Worm (Caenorhabditis elegans) whole organism, young adult: ENCODE results near the gene slc-25A10.

Source experiments
- B0035.1 ChIP-seq: sonication (generic microtip); optimal IDR thresholded peaks from 2 replicates; lab custom pipeline; 2016; ENCODE audit warnings: missing genetic modification characterization, mild to moderate bottlenecking, missing compliant biosample characterization, missing genotype, missing genetic modification reagents
- B0261.1 ChIP-seq: sonication (generic microtip); optimal IDR thresholded peaks from 2 replicates; lab custom pipeline; 2016; ENCODE audit warnings: mild to moderate bottlenecking, missing genetic modification characterization, moderate library complexity, missing compliant biosample characterization
- C17E4.6 ChIP-seq: fragments of 200-800 bp; sonication (Bioruptor generic); IDR thresholded peaks from 2 replicates; pipeline ENCODE4 v1.3.6; 2022; ENCODE audit warnings: missing genetic modification reagents, missing genetic modification characterization, missing compliant biosample characterization
- F33H1.4 ChIP-seq: fragments of 200-800 bp; sonication (Bioruptor generic); IDR thresholded peaks from 2 replicates; pipeline ENCODE4 v1.3.6; 2022; ENCODE audit warnings: missing genetic modification reagents, missing genetic modification characterization, missing compliant biosample characterization
- F39B2.1 ChIP-seq: fragments of 200-800 bp; sonication (Bioruptor generic); IDR thresholded peaks from 2 replicates; pipeline ENCODE4 v1.3.6; 2022; ENCODE audit warnings: missing genetic modification reagents, missing genetic modification characterization, missing compliant biosample characterization
- F55B11.4 ChIP-seq: sonication (generic microtip); optimal IDR thresholded peaks from 2 replicates; lab custom pipeline; 2016; ENCODE audit warnings: missing compliant biosample characterization, missing genetic modification characterization, borderline replicate concordance; ENCODE audit not compliant: insufficient read depth
- F57C9.4 ChIP-seq: sonication (generic microtip); optimal IDR thresholded peaks from 2 replicates; lab custom pipeline; 2017; ENCODE audit warnings: mild to moderate bottlenecking, missing genetic modification characterization, missing compliant biosample characterization
- K11D2.4 ChIP-seq: fragments of 200-800 bp; sonication (Bioruptor generic); IDR thresholded peaks from 2 replicates; pipeline ENCODE4 v1.3.6; 2022; ENCODE audit warnings: missing genetic modification reagents, missing genetic modification characterization, missing compliant biosample characterization
- Y53F4B.3 ChIP-seq: fragments of 200-800 bp; sonication (Bioruptor generic); IDR thresholded peaks from 2 replicates; pipeline ENCODE4 v1.3.6; 2022; ENCODE audit warnings: missing genetic modification reagents, missing genetic modification characterization, missing compliant biosample characterization
- Y56A3A.18 ChIP-seq: fragments of 200-800 bp; sonication (Bioruptor generic); IDR thresholded peaks from 2 replicates; pipeline ENCODE4 v1.3.6; 2022; ENCODE audit warnings: missing genetic modification reagents, missing genetic modification characterization, missing compliant biosample characterization
- Y67H2A.10 ChIP-seq: fragments of 200-800 bp; sonication (Bioruptor generic); conservative IDR thresholded peaks from 2 replicates; pipeline ENCODE4 v1.3.6; 2022; ENCODE audit warnings: missing genetic modification reagents, missing genetic modification characterization, missing compliant biosample characterization
- Y79H2A.3 ChIP-seq: fragments of 200-800 bp; sonication (Bioruptor generic); conservative IDR thresholded peaks from 2 replicates; pipeline ENCODE4 v1.3.6; 2022; ENCODE audit warnings: missing genetic modification reagents, missing genetic modification characterization, missing compliant biosample characterization
- akir-1 ChIP-seq: fragments of 200-800 bp; sonication (Bioruptor generic); optimal IDR thresholded peaks from 2 replicates; lab custom pipeline; 2018; ENCODE audit warnings: mild to moderate bottlenecking, missing genetic modification characterization, moderate library complexity, missing compliant biosample characterization
- aptf-2 ChIP-seq: fragments of 200-800 bp; sonication (Bioruptor generic); conservative IDR thresholded peaks from 2 replicates; pipeline ENCODE4 v1.3.6; 2022; ENCODE audit warnings: missing genetic modification reagents, missing genetic modification characterization, missing compliant biosample characterization
- attf-3 ChIP-seq: fragments of 200-800 bp; sonication (Bioruptor generic); conservative IDR thresholded peaks from 2 replicates; pipeline ENCODE4 v1.3.6; 2022; ENCODE audit warnings: missing genetic modification reagents, missing genetic modification characterization, missing compliant biosample characterization
- bed-1 ChIP-seq: fragments of 200-800 bp; sonication (Bioruptor generic); IDR thresholded peaks from 2 replicates; pipeline ENCODE4 v1.3.6; 2022; ENCODE audit warnings: missing genetic modification reagents, missing genetic modification characterization, missing compliant biosample characterization
- ccch-3 ChIP-seq: fragments of 200-800 bp; sonication (Bioruptor generic); optimal IDR thresholded peaks from 2 replicates; lab custom pipeline; 2018; ENCODE audit warnings: mild to moderate bottlenecking, missing genetic modification characterization, missing compliant biosample characterization
- ceh-27 ChIP-seq: fragments of 200-800 bp; sonication (Bioruptor generic); optimal IDR thresholded peaks from 2 replicates; lab custom pipeline; 2018; ENCODE audit warnings: mild to moderate bottlenecking, missing genetic modification characterization, moderate library complexity, missing compliant biosample characterization
- ceh-40 ChIP-seq: fragments of 200-800 bp; sonication (Bioruptor generic); IDR thresholded peaks from 2 replicates; pipeline ENCODE4 v1.3.6; 2022; ENCODE audit warnings: missing genetic modification characterization, missing compliant biosample characterization
- ceh-91 ChIP-seq: fragments of 200-800 bp; sonication (Bioruptor generic); IDR thresholded peaks from 2 replicates; pipeline ENCODE4 v1.3.6; 2022; ENCODE audit warnings: missing genetic modification reagents, missing genetic modification characterization, missing compliant biosample characterization
- chd-7 ChIP-seq: sonication (generic microtip); optimal IDR thresholded peaks from 2 replicates; lab custom pipeline; 2016; ENCODE audit warnings: mild to moderate bottlenecking, missing genetic modification characterization, moderate library complexity, missing compliant biosample characterization
- dpff-1 ChIP-seq: sonication (generic microtip); optimal IDR thresholded peaks from 2 replicates; lab custom pipeline; 2017; ENCODE audit warnings: mild to moderate bottlenecking, missing genetic modification characterization, missing compliant biosample characterization
- dpl-1 ChIP-seq: fragments of 150-350 bp; optimal IDR thresholded peaks from 2 replicates; lab custom pipeline; 2014; ENCODE audit warnings: missing biosample characterization, missing genetic modification reagents, missing genetic modification characterization
- egl-18 ChIP-seq: fragments of 200-800 bp; sonication (Bioruptor generic); IDR thresholded peaks from 2 replicates; pipeline ENCODE4 v1.3.6; 2022; ENCODE audit warnings: missing genetic modification reagents, missing genetic modification characterization, missing compliant biosample characterization
- fkh-3 ChIP-seq: sonication (generic microtip); optimal IDR thresholded peaks from 2 replicates; lab custom pipeline; 2016; ENCODE audit warnings: mild to moderate bottlenecking, missing genetic modification characterization, missing compliant biosample characterization
- gei-17 ChIP-seq: fragments of 200-800 bp; sonication (Bioruptor generic); optimal IDR thresholded peaks from 2 replicates; lab custom pipeline; 2018; ENCODE audit warnings: mild to moderate bottlenecking, missing genetic modification characterization, missing compliant biosample characterization
- him-1 ChIP-seq: sonication (generic microtip); optimal IDR thresholded peaks from 2 replicates; lab custom pipeline; 2016; ENCODE audit warnings: missing genotype, missing genetic modification reagents, missing genetic modification characterization, missing compliant biosample characterization
- hlh-12 ChIP-seq: sonication (generic microtip); optimal IDR thresholded peaks from 2 replicates; lab custom pipeline; 2016; ENCODE audit warnings: missing genetic modification characterization, missing compliant biosample characterization
- hsf-1 ChIP-seq: fragments of 200-800 bp; sonication (Bioruptor generic); IDR thresholded peaks from 2 replicates; pipeline ENCODE4 v1.3.6; 2022; ENCODE audit warnings: missing genetic modification reagents, missing genetic modification characterization, missing compliant biosample characterization
- let-607 ChIP-seq, 2 experiments: fragments of 200-800 bp in 1 of 2; sonication (Bioruptor generic) in 1 of 2; sonication (generic microtip) in 1 of 2; optimal IDR thresholded peaks; 2 replicates each; lab custom pipeline; 2016 to 2018; ENCODE audit warnings: mild to moderate bottlenecking in 2 of 2, missing compliant biosample characterization in 2 of 2, missing genetic modification characterization in 2 of 2, moderate library complexity in 2 of 2, missing genotype in 1 of 2
- lin-40 ChIP-seq: sonication (generic microtip); optimal IDR thresholded peaks from 2 replicates; lab custom pipeline; 2016; ENCODE audit warnings: missing genetic modification characterization, mild to moderate bottlenecking, missing compliant biosample characterization, missing genotype, missing genetic modification reagents
- madf-6 ChIP-seq: fragments of 200-800 bp; sonication (Bioruptor generic); IDR thresholded peaks from 2 replicates; pipeline ENCODE4 v1.3.6; 2022; ENCODE audit warnings: missing genetic modification reagents, missing genetic modification characterization, missing compliant biosample characterization
- madf-8 ChIP-seq: fragments of 200-800 bp; sonication (Bioruptor generic); conservative IDR thresholded peaks from 2 replicates; pipeline ENCODE4 v1.3.6; 2022; ENCODE audit warnings: missing genetic modification reagents, missing genetic modification characterization, missing compliant biosample characterization
- mcd-1 ChIP-seq: fragments of 200-800 bp; sonication (Bioruptor generic); IDR thresholded peaks from 2 replicates; pipeline ENCODE4 v1.3.6; 2022; ENCODE audit warnings: missing genetic modification reagents, missing genetic modification characterization, missing compliant biosample characterization
- mel-28 ChIP-seq: sonication (generic microtip); optimal IDR thresholded peaks from 2 replicates; lab custom pipeline; 2016; ENCODE audit warnings: borderline replicate concordance, mild to moderate bottlenecking, missing genetic modification characterization, missing compliant biosample characterization
- nfya-1 ChIP-seq: sonication (generic microtip); optimal IDR thresholded peaks from 2 replicates; lab custom pipeline; 2017; ENCODE audit warnings: antibody characterized with exemption, missing compliant biosample characterization, missing genetic modification characterization, borderline replicate concordance; ENCODE audit not compliant: insufficient read depth
- nfya-2 ChIP-seq: fragments of 200-800 bp; sonication (Bioruptor generic); IDR thresholded peaks from 2 replicates; pipeline ENCODE4 v1.3.6; 2022; ENCODE audit warnings: missing genetic modification reagents, missing genetic modification characterization, missing compliant biosample characterization
- nhr-179 ChIP-seq: sonication (generic microtip); optimal IDR thresholded peaks from 2 replicates; lab custom pipeline; 2016; ENCODE audit warnings: mild to moderate bottlenecking, missing genetic modification characterization, missing compliant biosample characterization
- nhr-90 ChIP-seq: sonication (generic microtip); optimal IDR thresholded peaks from 2 replicates; lab custom pipeline; 2016; ENCODE audit warnings: missing genotype, mild to moderate bottlenecking, missing genetic modification characterization, missing compliant biosample characterization
- pbrm-1 ChIP-seq: fragments of 200-800 bp; sonication (Bioruptor generic); IDR thresholded peaks from 2 replicates; pipeline ENCODE4 v1.3.6; 2022; ENCODE audit warnings: missing genetic modification reagents, missing genetic modification characterization, missing compliant biosample characterization
- rec-8 ChIP-seq, 2 experiments: sonication (generic microtip); optimal IDR thresholded peaks; 2 replicates each; lab custom pipeline; 2016; ENCODE audit warnings: mild to moderate bottlenecking in 2 of 2, missing genetic modification characterization in 2 of 2, missing genetic modification reagents in 2 of 2, missing genotype in 2 of 2, missing biosample characterization in 1 of 2, missing compliant biosample characterization in 1 of 2, moderate library complexity in 1 of 2
- sea-2 ChIP-seq: fragments of 200-800 bp; sonication (Bioruptor generic); IDR thresholded peaks from 2 replicates; pipeline ENCODE4 v1.3.6; 2022; ENCODE audit warnings: missing genetic modification characterization, missing compliant biosample characterization
- snpc-1.3 ChIP-seq: sonication (generic microtip); optimal IDR thresholded peaks from 2 replicates; lab custom pipeline; 2017; ENCODE audit warnings: missing genetic modification characterization, mild to moderate bottlenecking, missing compliant biosample characterization, antibody characterized with exemption, moderate library complexity, missing genotype, missing genetic modification reagents; ENCODE audit not compliant: insufficient read depth
- somi-1 ChIP-seq: fragments of 200-800 bp; sonication (Bioruptor generic); optimal IDR thresholded peaks from 2 replicates; lab custom pipeline; 2018; ENCODE audit warnings: mild to moderate bottlenecking, missing genetic modification characterization, missing compliant biosample characterization
- ztf-22 ChIP-seq: fragments of 200-800 bp; sonication (Bioruptor generic); optimal IDR thresholded peaks from 2 replicates; lab custom pipeline; 2018; ENCODE audit warnings: mild to moderate bottlenecking, missing genetic modification characterization, moderate library complexity, missing compliant biosample characterization
- ztf-25 ChIP-seq: fragments of 200-800 bp; sonication (Bioruptor generic); IDR thresholded peaks from 2 replicates; pipeline ENCODE4 v1.3.6; 2022; ENCODE audit warnings: missing genetic modification reagents, missing genetic modification characterization, missing compliant biosample characterization
- ztf-26 ChIP-seq: sonication (generic microtip); optimal IDR thresholded peaks from 2 replicates; lab custom pipeline; 2017; ENCODE audit warnings: missing genetic modification characterization, missing compliant biosample characterization

The slc-25A10 gene

ce11 chrX:6750145-6750544 lies 24.7 kb upstream of the slc-25A10 start (continued):
- no peak for TF ChIP-seq dpl-1
- no peak for TF ChIP-seq hsf-1
- TF ChIP-seq madf-6 (GFP tag; lab: Robert Waterston, UW) = no peak; the same call in 1 of the 2 replicates
- TF ChIP-seq somi-1 (GFP tag; lab: Kevin White, UChicago) = peak; percentile 89
- TF ChIP-seq snpc-1.3 (tag; lab: Kevin White, UChicago) = no peak
- no peak for TF ChIP-seq fkh-3 (tag; lab: Kevin White, UChicago)
- no peak for TF ChIP-seq ceh-40 (GFP tag; lab: Robert Waterston, UW)
- no peak for TF ChIP-seq Y56A3A.18 (GFP tag; lab: Robert Waterston, UW)
- no peak for TF ChIP-seq hlh-12 (tag; lab: Kevin White, UChicago)
- TF ChIP-seq C17E4.6 (GFP tag; lab: Robert Waterston, UW) = no peak
- TF ChIP-seq Y79H2A.3 (GFP tag; lab: Robert Waterston, UW) = no peak
- TF ChIP-seq let-607 (tag; optimal IDR thresholded peaks at IDR 0.05; lab: Kevin White, UChicago) = no peak
- TF ChIP-seq pbrm-1 (GFP tag; lab: Robert Waterston, UW) = peak; percentile 10; the same call in 1 of the 2 replicates
- no peak for TF ChIP-seq nhr-179 (tag; lab: Kevin White, UChicago)
- TF ChIP-seq Y53F4B.3 (GFP tag; lab: Robert Waterston, UW) = no peak
- TF ChIP-seq ceh-91 (GFP tag; lab: Robert Waterston, UW) = no peak
- no peak for TF ChIP-seq dpff-1
- TF ChIP-seq Y67H2A.10 = no peak
- TF ChIP-seq madf-8 (GFP tag; lab: Robert Waterston, UW) = no peak
- TF ChIP-seq aptf-2 (GFP tag; lab: Robert Waterston, UW) = no peak
- TF ChIP-seq chd-7 = peak; percentile 86
- no peak for TF ChIP-seq nhr-90
- peak; percentile 15 for TF ChIP-seq ztf-22 (GFP tag; lab: Kevin White, UChicago)
- TF ChIP-seq egl-18 (GFP tag; lab: Robert Waterston, UW) = no peak
- peak; percentile 74 for TF ChIP-seq K11D2.4
- no peak for TF ChIP-seq B0261.1 (tag; lab: Kevin White, UChicago)
- no peak for TF ChIP-seq F57C9.4 (tag; lab: Kevin White, UChicago)
- no peak for TF ChIP-seq attf-3
- no peak for TF ChIP-seq him-1
- TF ChIP-seq nfya-2 (GFP tag; lab: Robert Waterston, UW) = no peak
- TF ChIP-seq, all 124 proteins: peak for 42

ce11 chrX:6749124-6749822 lies 23.8 kb upstream of the slc-25A10 start:
- TF ChIP-seq F39B2.1 (GFP tag; lab: Robert Waterston, UW) (no peak), ceh-27 (GFP tag; lab: Kevin White, UChicago) (no peak), nfya-1 (no peak), ccch-3 (GFP tag; lab: Kevin White, UChicago) (no peak), akir-1 (GFP tag; lab: Kevin White, UChicago) (no peak), gei-17 (GFP tag; lab: Kevin White, UChicago) (peak; percentile 25), ztf-26 (tag; lab: Kevin White, UChicago) (peak; percentile 89), F55B11.4 (tag; lab: Kevin White, UChicago) (no peak), C17E4.6 (GFP tag; lab: Robert Waterston, UW) (no peak), lin-40 (peak; percentile 81), fkh-3 (tag; lab: Kevin White, UChicago) (no peak), bed-1 (GFP tag; lab: Robert Waterston, UW) (no peak), B0035.1 (tag; lab: Kevin White, UChicago) (no peak), rec-8 (tag; optimal IDR thresholded peaks at IDR 0.05; lab: Kevin White, UChicago) (no peak), mcd-1 (peak; percentile 40; the same call in 1 of the 2 replicates), mel-28 (no peak), F33H1.4 (GFP tag; lab: Robert Waterston, UW) (no peak), sea-2 (GFP tag; lab: Robert Waterston, UW) (peak; percentile 62; the same call in 1 of the 2 replicates), ztf-25 (GFP tag; lab: Robert Waterston, UW) (no peak), nhr-179 (tag; lab: Kevin White, UChicago) (no peak)
